Worm (Caenorhabditis elegans) whole organism, L3 larva: ENCODE data around the gene C01B10.9.

Experiments used
- R02D3.7 ChIP-seq: fragments of 150-350 bp; optimal IDR thresholded peaks from 2 replicates; lab custom pipeline; 2014; ENCODE audit warnings: missing biosample characterization, missing genetic modification characterization
- ZK546.5 ChIP-seq: sonication (generic microtip); optimal IDR thresholded peaks from 2 replicates; lab custom pipeline; 2017; ENCODE audit warnings: missing biosample characterization, missing genetic modification characterization
- ama-1 ChIP-seq: fragments of 150-350 bp; optimal IDR thresholded peaks from 2 replicates; lab custom pipeline; 2018
- ceh-16 ChIP-seq: sonication (generic microtip); optimal IDR thresholded peaks from 2 replicates; lab custom pipeline; 2017; ENCODE audit warnings: missing biosample characterization, missing genetic modification characterization
- ceh-28 ChIP-seq: fragments of 150-350 bp; optimal IDR thresholded peaks from 2 replicates; lab custom pipeline; 2014; ENCODE audit warnings: missing biosample characterization, missing genetic modification reagents, missing genetic modification characterization
- ceh-9 ChIP-seq: sonication (generic microtip); optimal IDR thresholded peaks from 2 replicates; lab custom pipeline; 2018; ENCODE audit warnings: missing biosample characterization, missing genetic modification characterization
- daf-12 ChIP-seq: fragments of 150-350 bp; optimal IDR thresholded peaks from 2 replicates; lab custom pipeline; 2014; ENCODE audit warnings: missing biosample characterization, missing genetic modification reagents, missing genetic modification characterization
- egl-5 ChIP-seq: fragments of 150-350 bp; optimal IDR thresholded peaks from 2 replicates; lab custom pipeline; 2017; ENCODE audit warnings: missing biosample characterization, missing genetic modification reagents, missing genetic modification characterization, inconsistent platforms
- elt-1 ChIP-seq: fragments of 150-350 bp; optimal IDR thresholded peaks from 2 replicates; lab custom pipeline; 2014; ENCODE audit warnings: missing biosample characterization, missing genetic modification characterization
- elt-2 ChIP-seq: sonication (generic microtip); optimal IDR thresholded peaks from 2 replicates; lab custom pipeline; 2016; ENCODE audit warnings: missing genetic modification reagents, mild to moderate bottlenecking, missing genetic modification characterization, missing compliant biosample characterization
- elt-3 ChIP-seq, 3 experiments: fragments of 150-350 bp in 1 of 3; sonication (generic microtip) in 2 of 3; optimal IDR thresholded peaks; 2 replicates in 2 of 3; 4 replicates in 1 of 3; lab custom pipeline; 2014 to 2017; ENCODE audit warnings: missing biosample characterization in 3 of 3, missing genetic modification characterization in 3 of 3
- eor-1 ChIP-seq, 2 experiments: fragments of 150-350 bp; optimal IDR thresholded peaks; 2 replicates each; lab custom pipeline; 2014 to 2018; ENCODE audit warnings: missing biosample characterization in 2 of 2, missing genetic modification characterization in 2 of 2
- fkh-10 ChIP-seq: sonication (generic microtip); optimal IDR thresholded peaks from 2 replicates; lab custom pipeline; 2017; ENCODE audit warnings: missing biosample characterization, missing genetic modification reagents, missing genetic modification characterization
- fkh-2 ChIP-seq: fragments of 150-350 bp; optimal IDR thresholded peaks from 2 replicates; lab custom pipeline; 2014; ENCODE audit warnings: missing biosample characterization, missing genetic modification reagents, missing genetic modification characterization
- fos-1 ChIP-seq: fragments of 150-350 bp; optimal IDR thresholded peaks from 2 replicates; lab custom pipeline; 2014; ENCODE audit warnings: missing biosample characterization, missing genetic modification characterization
- hmg-11 ChIP-seq: sonication (generic microtip); optimal IDR thresholded peaks from 2 replicates; lab custom pipeline; 2016; ENCODE audit warnings: missing genetic modification characterization, missing compliant biosample characterization
- jun-1 ChIP-seq: fragments of 150-350 bp; optimal IDR thresholded peaks from 2 replicates; lab custom pipeline; 2014; ENCODE audit warnings: missing biosample characterization, missing genetic modification reagents, missing genetic modification characterization
- lin-15B ChIP-seq: fragments of 150-350 bp; optimal IDR thresholded peaks from 2 replicates; lab custom pipeline; 2014; ENCODE audit warnings: missing biosample characterization, missing genetic modification characterization
- lin-39 ChIP-seq: fragments of 150-350 bp; optimal IDR thresholded peaks from 2 replicates; lab custom pipeline; 2018; ENCODE audit warnings: missing biosample characterization, missing genetic modification reagents, missing genetic modification characterization
- lsy-12 ChIP-seq: sonication (generic microtip); optimal IDR thresholded peaks from 2 replicates; lab custom pipeline; 2016; ENCODE audit warnings: mild to moderate bottlenecking, missing genetic modification characterization, missing compliant biosample characterization
- mdl-1 ChIP-seq: fragments of 150-350 bp; optimal IDR thresholded peaks from 2 replicates; lab custom pipeline; 2014; ENCODE audit warnings: missing biosample characterization, missing genetic modification characterization
- mml-1 ChIP-seq: fragments of 150-350 bp; sonication (generic microtip); optimal IDR thresholded peaks from 3 replicates; lab custom pipeline; 2014; ENCODE audit warnings: missing biosample characterization, missing genetic modification characterization
- nfya-1 ChIP-seq: sonication (generic microtip); optimal IDR thresholded peaks from 2 replicates; lab custom pipeline; 2017; ENCODE audit warnings: missing genetic modification characterization, mild to moderate bottlenecking, missing compliant biosample characterization, antibody characterized with exemption, moderate library complexity; ENCODE audit not compliant: insufficient read depth
- nhr-11 ChIP-seq: fragments of 150-350 bp; optimal IDR thresholded peaks from 2 replicates; lab custom pipeline; 2014; ENCODE audit warnings: missing biosample characterization, missing genetic modification characterization
- nhr-12 ChIP-seq: fragments of 150-350 bp; optimal IDR thresholded peaks from 2 replicates; lab custom pipeline; 2014; ENCODE audit warnings: missing biosample characterization, missing genetic modification characterization
- nhr-23 ChIP-seq: fragments of 150-350 bp; optimal IDR thresholded peaks from 2 replicates; lab custom pipeline; 2014; ENCODE audit warnings: missing biosample characterization, missing genetic modification reagents, missing genetic modification characterization
- nhr-237 ChIP-seq: fragments of 150-350 bp; optimal IDR thresholded peaks from 2 replicates; lab custom pipeline; 2014; ENCODE audit warnings: missing biosample characterization, missing genetic modification characterization
- nhr-28 ChIP-seq: fragments of 150-350 bp; optimal IDR thresholded peaks from 2 replicates; lab custom pipeline; 2014; ENCODE audit warnings: missing biosample characterization, missing genetic modification characterization
- nhr-43 ChIP-seq: sonication (generic microtip); optimal IDR thresholded peaks from 2 replicates; lab custom pipeline; 2016; ENCODE audit warnings: mild to moderate bottlenecking, missing genetic modification characterization, missing compliant biosample characterization; ENCODE audit not compliant: poor library complexity, severe bottlenecking
- nhr-76 ChIP-seq: fragments of 150-350 bp; sonication (generic microtip); optimal IDR thresholded peaks from 5 replicates; lab custom pipeline; 2014; ENCODE audit warnings: missing biosample characterization, missing genetic modification characterization
- nhr-77 ChIP-seq: fragments of 150-350 bp; optimal IDR thresholded peaks from 2 replicates; lab custom pipeline; 2014; ENCODE audit warnings: missing biosample characterization, missing genetic modification characterization
- pha-4 ChIP-seq: fragments of 150-350 bp; optimal IDR thresholded peaks from 2 replicates; lab custom pipeline; 2014; ENCODE audit warnings: missing biosample characterization, missing genetic modification reagents, missing genetic modification characterization
- pqm-1 ChIP-seq: fragments of 150-350 bp; optimal IDR thresholded peaks from 2 replicates; lab custom pipeline; 2017; ENCODE audit warnings: missing biosample characterization, missing genetic modification characterization, inconsistent platforms
- sea-2 ChIP-seq: fragments of 150-350 bp; sonication (generic microtip); optimal IDR thresholded peaks from 4 replicates; lab custom pipeline; 2014; ENCODE audit warnings: missing biosample characterization, missing genetic modification reagents, missing genetic modification characterization
- skn-1 ChIP-seq: fragments of 150-350 bp; optimal IDR thresholded peaks from 2 replicates; lab custom pipeline; 2014; ENCODE audit warnings: missing biosample characterization, missing genetic modification characterization
- snpc-4 ChIP-seq: fragments of 150-350 bp; optimal IDR thresholded peaks from 2 replicates; lab custom pipeline; 2014; ENCODE audit warnings: missing biosample characterization, missing genetic modification characterization
- tbx-2 ChIP-seq: sonication (generic microtip); optimal IDR thresholded peaks from 2 replicates; lab custom pipeline; 2016; ENCODE audit warnings: mild to moderate bottlenecking, missing genetic modification characterization, missing compliant biosample characterization
- unc-39 ChIP-seq: sonication (generic microtip); optimal IDR thresholded peaks from 4 replicates; lab custom pipeline; 2017; ENCODE audit warnings: missing biosample characterization, missing genetic modification characterization
- unc-62 ChIP-seq: fragments of 150-350 bp; sonication (generic microtip); optimal IDR thresholded peaks from 4 replicates; lab custom pipeline; 2014; ENCODE audit warnings: missing biosample characterization, missing genetic modification reagents, missing genetic modification characterization
- zag-1 ChIP-seq: fragments of 150-350 bp; optimal IDR thresholded peaks from 2 replicates; lab custom pipeline; 2014; ENCODE audit warnings: missing biosample characterization, missing genetic modification characterization
- ztf-11 ChIP-seq: fragments of 150-350 bp; optimal IDR thresholded peaks from 2 replicates; lab custom pipeline; 2014; ENCODE audit warnings: missing biosample characterization, missing genetic modification characterization
- ztf-4 ChIP-seq: fragments of 150-350 bp; optimal IDR thresholded peaks from 2 replicates; lab custom pipeline; 2014; ENCODE audit warnings: missing biosample characterization, missing genetic modification characterization

The C01B10.9 gene

DNA sequence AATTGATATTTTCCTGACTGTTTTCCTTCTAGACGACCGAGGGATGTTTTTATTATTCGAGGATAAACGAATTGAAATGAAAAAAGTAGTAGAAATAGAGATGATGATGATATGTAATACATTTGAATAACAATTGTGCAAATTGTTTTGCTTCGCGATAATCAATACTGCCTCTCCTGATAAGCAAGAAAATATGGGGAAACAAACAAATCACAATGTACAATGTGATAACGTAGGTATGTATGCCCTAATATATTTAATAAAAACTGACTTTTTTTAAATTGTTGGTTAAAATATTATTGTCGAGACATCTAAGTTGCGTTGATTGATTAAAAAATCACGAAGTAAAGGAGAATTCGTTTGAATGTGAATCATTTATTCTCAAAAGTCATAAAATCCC is 4.2 kb upstream of the C01B10.9 start, which contains the start of gene cest-5.2:
Gene cest-5.2 (minus strand): TSS at position 128 of the 400 bp plus-strand sequence.
- TF ChIP-seq nhr-12 (tag; lab: Kevin White, UChicago) (no peak), unc-62 (GFP tag; lab: Kevin White, UChicago) (no peak), hmg-11 (tag; lab: Kevin White, UChicago) (no peak), nhr-237 (tag; lab: Kevin White, UChicago) (no peak), lin-39 (tag; lab: Kevin White, UChicago) (no peak), nhr-23 (tag; lab: Kevin White, UChicago) (no peak), elt-2 (tag; lab: Kevin White, UChicago) (peak; percentile 67), ceh-9 (no peak), ceh-28 (tag; lab: Kevin White, UChicago) (peak; percentile 14), skn-1 (tag; lab: Kevin White, UChicago) (no peak), sea-2 (GFP tag; lab: Kevin White, UChicago) (no peak), nhr-43 (no peak), nhr-77 (no peak), nfya-1 (tag; lab: Kevin White, UChicago) (no peak), snpc-4 (tag; lab: Kevin White, UChicago) (no peak), unc-39 (tag; lab: Kevin White, UChicago) (no peak), tbx-2 (tag; lab: Kevin White, UChicago) (no peak), ama-1 (lab: Kevin White, UChicago) (no peak), ztf-11 (tag; lab: Kevin White, UChicago) (no peak), daf-12 (tag; lab: Kevin White, UChicago) (no peak), egl-5 (tag; lab: Kevin White, UChicago) (no peak), fkh-2 (tag; lab: Kevin White, UChicago) (no peak), mml-1 (tag; lab: Kevin White, UChicago) (no peak), zag-1 (tag; lab: Kevin White, UChicago) (no peak), elt-1 (tag; lab: Kevin White, UChicago) (no peak), pqm-1 (peak; percentile 9), ceh-16 (tag; lab: Kevin White, UChicago) (no peak), fos-1 (tag; lab: Kevin White, UChicago) (no peak), jun-1 (tag; lab: Kevin White, UChicago) (no peak), fkh-10 (GFP tag; lab: Kevin White, UChicago) (no peak), elt-3 (tag; optimal IDR thresholded peaks at IDR 0.05; lab: Kevin White, UChicago) (no peak), nhr-11 (no peak), R02D3.7 (tag; lab: Kevin White, UChicago) (no peak), ZK546.5 (tag; lab: Kevin White, UChicago) (no peak), pha-4 (tag; lab: Kevin White, UChicago) (peak; percentile 26), mdl-1 (no peak)

DNA sequence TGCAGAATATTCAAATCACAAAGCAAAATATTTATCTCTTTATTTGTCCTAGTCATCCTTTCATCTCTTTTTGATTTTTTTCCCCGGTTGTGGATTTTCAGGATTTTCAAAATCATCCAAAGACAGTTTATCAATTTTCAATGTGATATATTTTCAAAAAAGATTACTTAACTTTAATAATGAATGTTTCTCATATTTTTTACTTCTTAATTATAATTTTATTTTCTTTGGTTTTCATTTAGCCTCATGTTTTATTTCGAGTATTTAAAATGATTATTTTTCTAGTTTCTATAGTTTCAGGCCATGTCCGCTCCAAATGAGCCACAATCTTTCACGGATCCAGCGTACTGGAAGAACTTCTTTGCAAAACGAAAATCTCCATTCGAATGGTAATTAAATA is 2.8 kb downstream of the C01B10.9 start, which contains the start of gene metl-13:
Gene metl-13 (plus strand): TSS at position 301 of the 400 bp plus-strand sequence.
- TF ChIP-seq elt-1 (tag; lab: Kevin White, UChicago): no peak
- no peak for TF ChIP-seq nhr-23 (tag; lab: Kevin White, UChicago)
- TF ChIP-seq fos-1 (tag; lab: Kevin White, UChicago): no peak

- TF ChIP-seq ztf-4: no peak
- no peak for TF ChIP-seq lin-15B (tag; lab: Kevin White, UChicago)
- no peak for TF ChIP-seq elt-1 (tag; lab: Kevin White, UChicago)
- no peak for TF ChIP-seq lin-39 (tag; lab: Kevin White, UChicago)
- TF ChIP-seq nhr-43: no peak
- TF ChIP-seq hmg-11 (tag; lab: Kevin White, UChicago): no peak
- TF ChIP-seq eor-1 (tag; optimal IDR thresholded peaks at IDR 0.05; lab: Kevin White, UChicago): no peak
- TF ChIP-seq lsy-12 (tag; lab: Kevin White, UChicago): no peak
- no peak for TF ChIP-seq pqm-1
- TF ChIP-seq mdl-1: no peak
- no peak for TF ChIP-seq nhr-28 (tag; lab: Kevin White, UChicago)
- no peak for TF ChIP-seq jun-1 (tag; lab: Kevin White, UChicago)
- no peak for TF ChIP-seq ZK546.5 (tag; lab: Kevin White, UChicago)
- TF ChIP-seq unc-39 (tag; lab: Kevin White, UChicago): no peak
- no peak for TF ChIP-seq ztf-11 (tag; lab: Kevin White, UChicago)
- TF ChIP-seq fkh-2 (tag; lab: Kevin White, UChicago): no peak
- TF ChIP-seq nhr-76 (tag; lab: Kevin White, UChicago): no peak
- no peak for TF ChIP-seq snpc-4 (tag; lab: Kevin White, UChicago)
- no peak for TF ChIP-seq skn-1 (tag; lab: Kevin White, UChicago)
- no peak for TF ChIP-seq ceh-16 (tag; lab: Kevin White, UChicago)
These were observed 6.2 kb downstream of the C01B10.9 start, which contains the start of gene C01B10.7 for ce11 chrIV:6638256-6638655. TSS of gene C01B10.7 (plus strand) at chrIV:6638556.
